Worm (Caenorhabditis elegans) whole organism, L4/young adult: ENCODE data around the gene glb-17.

Experiments used
- dao-5 ChIP-seq: sonication (generic microtip); optimal IDR thresholded peaks from 2 replicates; lab custom pipeline; 2016; ENCODE audit warnings: missing genotype, missing genetic modification characterization, moderate library complexity, missing compliant biosample characterization
- him-1 ChIP-seq: sonication (generic microtip); optimal IDR thresholded peaks from 2 replicates; lab custom pipeline; 2016; ENCODE audit warnings: missing genotype, missing genetic modification reagents, missing genetic modification characterization, missing compliant biosample characterization

DNA sequence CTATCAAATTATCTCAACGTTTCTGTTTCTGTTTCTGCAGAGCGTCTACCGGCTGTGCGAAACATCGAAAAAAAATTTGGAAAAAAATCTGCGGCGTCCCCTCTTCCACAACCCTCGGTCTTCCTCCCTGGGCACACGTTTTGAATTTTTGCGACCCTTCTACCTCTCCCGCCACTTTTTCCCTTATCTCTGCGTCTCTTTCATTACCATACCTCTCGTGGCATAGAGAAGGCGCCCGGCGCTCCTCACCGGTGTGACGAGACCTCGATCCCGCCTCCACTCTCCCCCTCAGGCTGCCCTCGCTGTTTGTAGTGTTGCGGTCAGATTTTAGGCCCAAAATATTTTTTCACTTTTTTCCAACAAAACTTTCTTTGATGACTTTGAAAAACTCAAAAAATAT lies 24.4 kb downstream of the glb-17 start:
- TF ChIP-seq dao-5 (tag; lab: Kevin White, UChicago) (no peak), him-1 (tag; lab: Kevin White, UChicago) (no peak)
